Fruit fly (Drosophila melanogaster) whole organism, embryonic: ENCODE results near the gene Top3beta.

ENCODE experiments used
- Aef1 ChIP-seq: fragments of 200-800 bp; sonication (Bioruptor generic); IDR thresholded peaks from 3 replicates; pipeline ENCODE4 v1.3.6; 2022; ENCODE audit warnings: missing biosample characterization, missing genetic modification characterization
- BEAF-32 ChIP-seq: fragments of 200-800 bp; sonication (Bioruptor generic); optimal IDR thresholded peaks from 3 replicates; lab custom pipeline; 2017; ENCODE audit warnings: missing biosample characterization, missing genetic modification characterization, mild to moderate bottlenecking, moderate library complexity, missing genetic modification reagents
- CG11560 ChIP-seq: fragments of 200-800 bp; sonication (Bioruptor generic); IDR thresholded peaks from 3 replicates; pipeline ENCODE4 v1.3.6; 2022; ENCODE audit warnings: missing biosample characterization, missing genetic modification characterization
- CG12942 ChIP-seq: fragments of 200-800 bp; sonication (Bioruptor generic); optimal IDR thresholded peaks from 3 replicates; lab custom pipeline; 2016; ENCODE audit warnings: missing biosample characterization, missing genetic modification characterization
- CG14667 ChIP-seq: fragments of 200-800 bp; sonication (Bioruptor generic); IDR thresholded peaks from 2 replicates; pipeline ENCODE4 v1.3.6; 2022; ENCODE audit warnings: missing biosample characterization, missing genetic modification characterization
- CG14710 ChIP-seq: fragments of 200-800 bp; sonication (Bioruptor generic); optimal IDR thresholded peaks from 3 replicates; lab custom pipeline; 2019; ENCODE audit warnings: missing biosample characterization, mild to moderate bottlenecking, missing genetic modification characterization, moderate library complexity
- CG1602 ChIP-seq: fragments of 200-800 bp; sonication (Bioruptor generic); optimal IDR thresholded peaks from 3 replicates; lab custom pipeline; 2016; ENCODE audit warnings: missing biosample characterization, missing genetic modification characterization
- CG18599 ChIP-seq: fragments of 200-800 bp; sonication (Bioruptor generic); optimal IDR thresholded peaks from 3 replicates; lab custom pipeline; 2017; ENCODE audit warnings: missing biosample characterization, missing genetic modification characterization, mild to moderate bottlenecking, moderate library complexity, missing genetic modification reagents
- CG32767 ChIP-seq: fragments of 200-800 bp; sonication (Bioruptor generic); IDR thresholded peaks from 2 replicates; pipeline ENCODE4 v1.3.6; 2022; ENCODE audit warnings: missing biosample characterization, missing genetic modification characterization
- CG42726 ChIP-seq: fragments of 200-800 bp; sonication (Bioruptor generic); IDR thresholded peaks from 2 replicates; pipeline ENCODE4 v1.3.6; 2022; ENCODE audit warnings: missing biosample characterization, missing genetic modification characterization; ENCODE audit not compliant: partially characterized antibody
- CG5953 ChIP-seq: fragments of 200-800 bp; sonication (Bioruptor generic); IDR thresholded peaks from 2 replicates; pipeline ENCODE4 v1.3.6; 2022; ENCODE audit warnings: missing biosample characterization, missing genetic modification characterization
- CG8924 ChIP-seq: fragments of 200-800 bp; optimal IDR thresholded peaks from 3 replicates; lab custom pipeline; 2019; ENCODE audit warnings: missing biosample characterization, mild to moderate bottlenecking, missing genetic modification characterization, moderate library complexity
- Chrac-16 ChIP-seq: fragments of 200-800 bp; sonication (Bioruptor generic); optimal IDR thresholded peaks from 3 replicates; lab custom pipeline; 2016; ENCODE audit warnings: missing biosample characterization, missing genetic modification characterization
- Dek ChIP-seq: fragments of 200-800 bp; sonication (Bioruptor generic); optimal IDR thresholded peaks from 3 replicates; lab custom pipeline; 2019; ENCODE audit warnings: missing biosample characterization, mild to moderate bottlenecking, missing genetic modification characterization, moderate library complexity
- Dfd ChIP-seq, 2 experiments: fragments of >200 bp; optimal IDR thresholded peaks; 2 replicates each; lab custom pipeline; 2017; ENCODE audit warnings: missing biosample characterization in 2 of 2, missing genetic modification characterization in 2 of 2
- Doc2 ChIP-seq: fragments of 200-800 bp; sonication (Bioruptor generic); IDR thresholded peaks from 2 replicates; pipeline ENCODE4 v1.3.6; 2022; ENCODE audit warnings: missing biosample characterization, missing genetic modification characterization
- Dp ChIP-seq: fragments of 200-800 bp; sonication (Bioruptor generic); optimal IDR thresholded peaks from 2 replicates; lab custom pipeline; 2018; ENCODE audit warnings: missing biosample characterization, mild to moderate bottlenecking, missing genetic modification characterization, moderate library complexity
- Elba2 ChIP-seq: fragments of 200-800 bp; sonication (Bioruptor generic); optimal IDR thresholded peaks from 3 replicates; lab custom pipeline; 2016; ENCODE audit warnings: missing biosample characterization, missing genetic modification characterization
- Fer1 ChIP-seq: fragments of 200-800 bp; sonication (Bioruptor generic); optimal IDR thresholded peaks from 2 replicates; lab custom pipeline; 2017; ENCODE audit warnings: missing biosample characterization, mild to moderate bottlenecking, missing genetic modification characterization
- GATAe ChIP-seq: fragments of 200-800 bp; sonication (Bioruptor generic); conservative IDR thresholded peaks from 2 replicates; pipeline ENCODE4 v1.3.6; 2022; ENCODE audit warnings: missing biosample characterization, missing genetic modification characterization
- Gug ChIP-seq: fragments of 200-800 bp; sonication (Bioruptor generic); IDR thresholded peaks from 4 replicates; pipeline ENCODE4 v1.3.6; 2022; ENCODE audit warnings: missing biosample characterization, missing genetic modification characterization
- HLH4C ChIP-seq: fragments of 200-800 bp; sonication (Bioruptor generic); IDR thresholded peaks from 3 replicates; pipeline ENCODE4 v1.3.6; 2022; ENCODE audit warnings: missing biosample characterization, missing genetic modification characterization; ENCODE audit not compliant: partially characterized antibody
- Hey ChIP-seq: fragments of 200-800 bp; sonication (Bioruptor generic); optimal IDR thresholded peaks from 3 replicates; lab custom pipeline; 2018; ENCODE audit warnings: missing biosample characterization, mild to moderate bottlenecking, missing genetic modification characterization
- Hmr ChIP-seq: fragments of 200-800 bp; sonication (Bioruptor generic); optimal IDR thresholded peaks from 3 replicates; lab custom pipeline; 2017; ENCODE audit warnings: mild to moderate bottlenecking, missing biosample characterization, missing genetic modification reagents, missing genetic modification characterization
- MESR4 ChIP-seq: fragments of 200-800 bp; sonication (Bioruptor generic); optimal IDR thresholded peaks from 2 replicates; lab custom pipeline; 2018; ENCODE audit warnings: missing biosample characterization, mild to moderate bottlenecking, missing genetic modification characterization, moderate library complexity
- Mad ChIP-seq: fragments of 200-800 bp; sonication (Bioruptor generic); optimal IDR thresholded peaks from 2 replicates; lab custom pipeline; 2016; ENCODE audit warnings: missing biosample characterization, missing genetic modification characterization
- Med ChIP-seq: fragments of 200-800 bp; sonication (Bioruptor generic); peaks from one replicate; lab custom pipeline; 2016; ENCODE audit warnings: missing biosample characterization, missing genetic modification characterization, mild to moderate bottlenecking, inconsistent platforms, moderate library complexity
- NFAT ChIP-seq: fragments of 200-800 bp; sonication (Bioruptor generic); IDR thresholded peaks from 2 replicates; pipeline ENCODE4 v1.3.6; 2022; ENCODE audit warnings: missing biosample characterization, missing genetic modification characterization
- Neu2 ChIP-seq: fragments of 200-800 bp; sonication (Bioruptor generic); optimal IDR thresholded peaks from 3 replicates; lab custom pipeline; 2016; ENCODE audit warnings: missing biosample characterization, missing genetic modification characterization, borderline replicate concordance
- Sin3A ChIP-seq: fragments of >200 bp; optimal IDR thresholded peaks from 2 replicates; lab custom pipeline; 2018
- Sox102F ChIP-seq: fragments of 200-800 bp; sonication (Bioruptor generic); optimal IDR thresholded peaks from 2 replicates; lab custom pipeline; 2018; ENCODE audit warnings: missing biosample characterization, mild to moderate bottlenecking, missing genetic modification characterization, moderate library complexity
- Vsx1 ChIP-seq: fragments of 200-800 bp; sonication (Bioruptor generic); optimal IDR thresholded peaks from 2 replicates; lab custom pipeline; 2017; ENCODE audit warnings: missing biosample characterization, mild to moderate bottlenecking, missing genetic modification characterization, missing genetic modification reagents
- al ChIP-seq: fragments of 200-800 bp; sonication (Bioruptor generic); IDR thresholded peaks from 2 replicates; pipeline ENCODE4 v1.3.6; 2022; ENCODE audit warnings: missing biosample characterization, missing genetic modification characterization
- chn ChIP-seq: fragments of 200-800 bp; sonication (Bioruptor generic); optimal IDR thresholded peaks from 2 replicates; lab custom pipeline; 2016; ENCODE audit warnings: missing biosample characterization, missing genetic modification characterization
- disco-r ChIP-seq: fragments of 200-800 bp; sonication (Bioruptor generic); optimal IDR thresholded peaks from 2 replicates; lab custom pipeline; 2016; ENCODE audit warnings: missing biosample characterization, missing genetic modification characterization
- gce ChIP-seq: fragments of 200-800 bp; sonication (Bioruptor generic); IDR thresholded peaks from 3 replicates; pipeline ENCODE4 v1.3.6; 2022; ENCODE audit warnings: missing biosample characterization, missing genetic modification characterization
- gro ChIP-seq: fragments of 200-800 bp; sonication (Bioruptor generic); optimal IDR thresholded peaks from 2 replicates; lab custom pipeline; 2016; ENCODE audit warnings: missing biosample characterization, missing genetic modification characterization
- hb ChIP-seq: fragments of 200-800 bp; sonication (Bioruptor generic); IDR thresholded peaks from 3 replicates; pipeline ENCODE4 v1.3.6; 2022; ENCODE audit warnings: missing biosample characterization, missing genetic modification characterization; ENCODE audit not compliant: partially characterized antibody
- jing ChIP-seq: fragments of 200-800 bp; sonication (Bioruptor generic); optimal IDR thresholded peaks from 2 replicates; lab custom pipeline; 2018; ENCODE audit warnings: missing biosample characterization, mild to moderate bottlenecking, missing genetic modification characterization
- kni ChIP-seq: fragments of 200-800 bp; sonication (Bioruptor generic); optimal IDR thresholded peaks from 3 replicates; lab custom pipeline; 2017; ENCODE audit warnings: mild to moderate bottlenecking, missing biosample characterization, missing genetic modification reagents, missing genetic modification characterization
- knrl ChIP-seq: fragments of 200-800 bp; sonication (Bioruptor generic); IDR thresholded peaks from 3 replicates; pipeline ENCODE4 v1.3.6; 2022; ENCODE audit warnings: missing biosample characterization, missing genetic modification characterization; ENCODE audit not compliant: partially characterized antibody
- maf-S ChIP-seq: fragments of 200-800 bp; sonication (Bioruptor generic); optimal IDR thresholded peaks from 2 replicates; lab custom pipeline; 2016; ENCODE audit warnings: missing biosample characterization, missing genetic modification characterization
- mam ChIP-seq: fragments of 200-800 bp; sonication (Bioruptor generic); optimal IDR thresholded peaks from 3 replicates; lab custom pipeline; 2016; ENCODE audit warnings: missing biosample characterization, missing genetic modification characterization
- nau ChIP-seq: fragments of 200-800 bp; sonication (Bioruptor generic); optimal IDR thresholded peaks from 3 replicates; lab custom pipeline; 2017; ENCODE audit warnings: missing biosample characterization, mild to moderate bottlenecking, missing genetic modification characterization, missing genetic modification reagents
- odd ChIP-seq: fragments of 200-800 bp; sonication (Bioruptor generic); optimal IDR thresholded peaks from 2 replicates; lab custom pipeline; 2017; ENCODE audit warnings: missing biosample characterization, mild to moderate bottlenecking, missing genetic modification characterization
- scrt ChIP-seq: fragments of 200-800 bp; sonication (Bioruptor generic); optimal IDR thresholded peaks from 2 replicates; lab custom pipeline; 2018; ENCODE audit warnings: missing biosample characterization, mild to moderate bottlenecking, missing genetic modification characterization, moderate library complexity
- sim ChIP-seq: fragments of 200-800 bp; sonication (Bioruptor generic); IDR thresholded peaks from 2 replicates; pipeline ENCODE4 v1.3.6; 2022; ENCODE audit warnings: missing biosample characterization, missing genetic modification characterization
- sisA ChIP-seq: fragments of 200-800 bp; sonication (Bioruptor generic); IDR thresholded peaks from 2 replicates; pipeline ENCODE4 v1.3.6; 2022; ENCODE audit warnings: missing biosample characterization, missing genetic modification characterization
- tna ChIP-seq: fragments of 200-800 bp; sonication (Bioruptor generic); IDR thresholded peaks from 2 replicates; pipeline ENCODE4 v1.3.6; 2022; ENCODE audit warnings: missing biosample characterization, missing genetic modification characterization; ENCODE audit not compliant: partially characterized antibody
- vvl ChIP-seq: fragments of 200-800 bp; sonication (Bioruptor generic); IDR thresholded peaks from 2 replicates; pipeline ENCODE4 v1.3.6; 2022; ENCODE audit warnings: missing biosample characterization, missing genetic modification characterization
- wor ChIP-seq: fragments of 200-800 bp; sonication (Bioruptor generic); IDR thresholded peaks from 2 replicates; pipeline ENCODE4 v1.3.6; 2022; ENCODE audit warnings: missing biosample characterization, missing genetic modification characterization
- z ChIP-seq: fragments of 200-800 bp; sonication (Bioruptor generic); IDR thresholded peaks from 3 replicates; pipeline ENCODE4 v1.3.6; 2022; ENCODE audit warnings: missing biosample characterization, missing genetic modification characterization

Top3beta gene

DNA sequence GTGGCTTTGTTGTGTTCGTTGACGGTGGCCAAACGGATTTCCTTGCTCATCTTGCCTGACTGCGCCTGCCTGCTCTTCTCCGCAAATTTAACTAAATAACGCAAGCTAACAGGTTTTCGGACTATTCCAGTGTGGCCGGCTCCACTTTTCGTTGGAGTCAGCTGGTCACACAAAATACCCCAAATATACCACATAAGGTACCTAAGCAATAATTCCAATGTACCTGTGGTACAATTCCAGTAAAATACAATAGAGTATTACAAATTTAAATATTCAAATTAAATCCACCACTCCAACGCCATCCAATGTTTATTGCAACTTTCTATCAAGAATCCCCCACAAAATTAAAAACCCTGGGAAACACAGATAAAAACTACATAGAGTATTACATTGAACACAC lies 11.2 kb downstream of the Top3beta start, which contains the start of gene CG3566 (continued):
- TF ChIP-seq Chrac-16 (GFP tag; lab: Kevin White, UChicago) (no peak), Mad (GFP tag; lab: Kevin White, UChicago) (no peak), gce (GFP tag; lab: Robert Waterston, UW) (no peak), gro (no peak), HLH4C (GFP tag; lab: Robert Waterston, UW) (no peak), jing (GFP tag; lab: Kevin White, UChicago) (no peak), BEAF-32 (GFP tag; lab: Kevin White, UChicago) (peak; percentile 5), CG18599 (no peak), disco-r (GFP tag; lab: Kevin White, UChicago) (no peak), Aef1 (GFP tag; lab: Robert Waterston, UW) (no peak), CG12942 (GFP tag; lab: Kevin White, UChicago) (no peak), Vsx1 (GFP tag; lab: Kevin White, UChicago) (no peak), Gug (no peak), CG1602 (no peak), CG14710 (tag; lab: Kevin White, UChicago) (no peak), Sox102F (GFP tag; lab: Kevin White, UChicago) (no peak), Sin3A (lab: Kevin White, UChicago) (no peak), nau (GFP tag; lab: Kevin White, UChicago) (no peak), kni (GFP tag; lab: Kevin White, UChicago) (no peak), Neu2 (GFP tag; lab: Kevin White, UChicago) (no peak), z (GFP tag; lab: Robert Waterston, UW) (no peak), Hmr (no peak), hb (GFP tag; lab: Robert Waterston, UW) (no peak), odd (GFP tag; lab: Kevin White, UChicago) (no peak), CG8924 (tag; lab: Kevin White, UChicago) (no peak), al (no peak), knrl (GFP tag; lab: Robert Waterston, UW) (0 out of 3 replicates have a peak, but pooled peaks have one; percentile 12), sim (no peak), CG32767 (no peak), wor (GFP tag; lab: Robert Waterston, UW) (no peak), tna (GFP tag; lab: Robert Waterston, UW) (no peak), NFAT (no peak), maf-S (GFP tag; lab: Kevin White, UChicago) (no peak), Dp (peak; percentile 3), CG11560 (tag; lab: Robert Waterston, UW) (no peak), scrt (GFP tag; lab: Kevin White, UChicago) (no peak), sisA (GFP tag; lab: Robert Waterston, UW) (no peak), Dek (tag; lab: Kevin White, UChicago) (no peak), CG5953 (no peak), chn (GFP tag; lab: Kevin White, UChicago) (no peak), CG42726 (GFP tag; lab: Robert Waterston, UW) (0 out of 2 replicates have a peak, but pooled peaks have one; percentile 10), Dfd (GFP tag; optimal IDR thresholded peaks at IDR 0.05; lab: Kevin White, UChicago) (no peak), Elba2 (GFP tag; lab: Kevin White, UChicago) (no peak), mam (no peak), Med (GFP tag; lab: Kevin White, UChicago) (peak; percentile 51), CG14667 (GFP tag; lab: Robert Waterston, UW) (no peak), vvl (GFP tag; lab: Robert Waterston, UW) (peak; percentile 33; the same call in 1 of the 2 replicates), Fer1 (peak; percentile 6), MESR4 (GFP tag; lab: Kevin White, UChicago) (peak; percentile 55), GATAe (GFP tag; lab: Robert Waterston, UW) (no peak), Hey (tag; lab: Kevin White, UChicago) (no peak), Doc2 (GFP tag; lab: Robert Waterston, UW) (no peak)
